Fruit fly (Drosophila melanogaster) whole organism, embryonic: ENCODE results near the gene Rh3.

Experiments
- Ada2b ChIP-seq: fragments of 200-800 bp; sonication (Bioruptor generic); IDR thresholded peaks from 2 replicates; pipeline ENCODE4 v1.3.6; 2022; ENCODE audit warnings: missing biosample characterization, missing genetic modification characterization
- Atf-2 ChIP-seq: fragments of 200-800 bp; sonication (Bioruptor generic); optimal IDR thresholded peaks from 2 replicates; lab custom pipeline; 2016; ENCODE audit warnings: missing biosample characterization, missing genetic modification characterization
- Bgb ChIP-seq: fragments of 200-800 bp; sonication (Bioruptor generic); IDR thresholded peaks from 2 replicates; pipeline ENCODE4 v1.3.6; 2022; ENCODE audit warnings: missing biosample characterization, missing genetic modification characterization; ENCODE audit not compliant: partially characterized antibody
- BtbVII ChIP-seq: fragments of 200-800 bp; sonication (Bioruptor generic); optimal IDR thresholded peaks from 3 replicates; lab custom pipeline; 2017; ENCODE audit warnings: missing biosample characterization, mild to moderate bottlenecking, missing genetic modification characterization
- Bteb2 ChIP-seq: fragments of 200-800 bp; sonication (Bioruptor generic); optimal IDR thresholded peaks from 2 replicates; lab custom pipeline; 2016; ENCODE audit warnings: missing biosample characterization, missing genetic modification characterization
- CG10431 ChIP-seq: fragments of 200-800 bp; sonication (Bioruptor generic); optimal IDR thresholded peaks from 3 replicates; lab custom pipeline; 2018; ENCODE audit warnings: missing biosample characterization, mild to moderate bottlenecking, missing genetic modification characterization
- CG11456 ChIP-seq: fragments of 200-800 bp; sonication (Bioruptor generic); IDR thresholded peaks from 3 replicates; pipeline ENCODE4 v1.3.6; 2022; ENCODE audit warnings: missing biosample characterization, missing genetic modification characterization
- CG12155 ChIP-seq: fragments of 200-800 bp; sonication (Bioruptor generic); optimal IDR thresholded peaks from 3 replicates; lab custom pipeline; 2016; ENCODE audit warnings: missing biosample characterization, missing genetic modification characterization
- CG12391 ChIP-seq: fragments of 200-800 bp; sonication (Bioruptor generic); optimal IDR thresholded peaks from 3 replicates; lab custom pipeline; 2018; ENCODE audit warnings: missing biosample characterization, mild to moderate bottlenecking, missing genetic modification characterization, moderate library complexity
- CG13287 ChIP-seq: fragments of 200-800 bp; sonication (Bioruptor generic); IDR thresholded peaks from 2 replicates; pipeline ENCODE4 v1.3.6; 2022; ENCODE audit warnings: missing biosample characterization, missing genetic modification characterization; ENCODE audit not compliant: partially characterized antibody
- CG13894 ChIP-seq: fragments of 200-800 bp; sonication (Bioruptor generic); optimal IDR thresholded peaks from 3 replicates; lab custom pipeline; 2018; ENCODE audit warnings: missing biosample characterization, mild to moderate bottlenecking, missing genetic modification characterization, moderate library complexity
- CG15011 ChIP-seq: fragments of 200-800 bp; sonication (Bioruptor generic); optimal IDR thresholded peaks from 3 replicates; lab custom pipeline; 2018; ENCODE audit warnings: missing biosample characterization, mild to moderate bottlenecking, missing genetic modification characterization
- CG15269 ChIP-seq: fragments of 200-800 bp; sonication (Bioruptor generic); optimal IDR thresholded peaks from 2 replicates; lab custom pipeline; 2018; ENCODE audit warnings: missing biosample characterization, mild to moderate bottlenecking, missing genetic modification characterization, moderate library complexity
- CG17359 ChIP-seq: fragments of 200-800 bp; sonication (Bioruptor generic); optimal IDR thresholded peaks from 3 replicates; lab custom pipeline; 2018; ENCODE audit warnings: missing biosample characterization, mild to moderate bottlenecking, missing genetic modification characterization, moderate library complexity
- CG17802 ChIP-seq: fragments of 200-800 bp; sonication (Bioruptor generic); optimal IDR thresholded peaks from 2 replicates; lab custom pipeline; 2018; ENCODE audit warnings: missing biosample characterization, mild to moderate bottlenecking, missing genetic modification characterization, moderate library complexity
- CG30020 ChIP-seq: fragments of 200-800 bp; optimal IDR thresholded peaks from 2 replicates; lab custom pipeline; 2019; ENCODE audit warnings: missing biosample characterization, mild to moderate bottlenecking, missing genetic modification characterization, moderate library complexity
- CG30403 ChIP-seq: fragments of 200-800 bp; sonication (Bioruptor generic); optimal IDR thresholded peaks from 3 replicates; lab custom pipeline; 2016; ENCODE audit warnings: missing biosample characterization, missing genetic modification characterization
- CG3726 ChIP-seq: fragments of 200-800 bp; sonication (Bioruptor generic); IDR thresholded peaks from 3 replicates; pipeline ENCODE4, ENCODE4 v1.3.6; 2022; ENCODE audit warnings: missing biosample characterization, missing genetic modification characterization
- CG4328 ChIP-seq: fragments of 200-800 bp; sonication (Bioruptor generic); optimal IDR thresholded peaks from 3 replicates; lab custom pipeline; 2017; ENCODE audit warnings: missing biosample characterization, missing genetic modification reagents, missing genetic modification characterization
- CG4617 ChIP-seq: fragments of 200-800 bp; sonication (Bioruptor generic); optimal IDR thresholded peaks from 3 replicates; lab custom pipeline; 2016; ENCODE audit warnings: missing biosample characterization, missing genetic modification characterization, borderline replicate concordance
- CG5953 ChIP-seq: fragments of 200-800 bp; sonication (Bioruptor generic); IDR thresholded peaks from 2 replicates; pipeline ENCODE4 v1.3.6; 2022; ENCODE audit warnings: missing biosample characterization, missing genetic modification characterization
- CG6654 ChIP-seq: fragments of 200-800 bp; sonication (Bioruptor generic); optimal IDR thresholded peaks from 2 replicates; lab custom pipeline; 2017; ENCODE audit warnings: missing biosample characterization, mild to moderate bottlenecking, missing genetic modification characterization
- CG6765 ChIP-seq: fragments of 200-800 bp; sonication (Bioruptor generic); optimal IDR thresholded peaks from 3 replicates; lab custom pipeline; 2017; ENCODE audit warnings: missing biosample characterization, mild to moderate bottlenecking, missing genetic modification characterization
- CG6813 ChIP-seq: fragments of 200-800 bp; sonication (Bioruptor generic); optimal IDR thresholded peaks from 2 replicates; lab custom pipeline; 2017; ENCODE audit warnings: missing biosample characterization, missing genetic modification characterization, mild to moderate bottlenecking, moderate library complexity, missing genetic modification reagents
- CG8478 ChIP-seq: fragments of >200 bp; optimal IDR thresholded peaks from 2 replicates; lab custom pipeline; 2018
- CoRest ChIP-seq: fragments of 200-800 bp; sonication (Bioruptor generic); optimal IDR thresholded peaks from 3 replicates; lab custom pipeline; 2018; ENCODE audit warnings: missing biosample characterization, mild to moderate bottlenecking, missing genetic modification characterization, moderate library complexity
- Dad ChIP-seq: fragments of 200-800 bp; sonication (Bioruptor generic); optimal IDR thresholded peaks from 3 replicates; lab custom pipeline; 2016; ENCODE audit warnings: missing biosample characterization, missing genetic modification characterization
- Dek ChIP-seq: fragments of 200-800 bp; sonication (Bioruptor generic); optimal IDR thresholded peaks from 3 replicates; lab custom pipeline; 2019; ENCODE audit warnings: missing biosample characterization, mild to moderate bottlenecking, missing genetic modification characterization, moderate library complexity
- Ets97D ChIP-seq: fragments of 200-800 bp; sonication (Bioruptor generic); optimal IDR thresholded peaks from 3 replicates; lab custom pipeline; 2016; ENCODE audit warnings: missing biosample characterization, missing genetic modification characterization
- H15 ChIP-seq: fragments of 200-800 bp; sonication (Bioruptor generic); IDR thresholded peaks from 3 replicates; pipeline ENCODE4 v1.3.6; 2022; ENCODE audit warnings: missing biosample characterization, missing genetic modification characterization
- Hmx ChIP-seq: fragments of 200-800 bp; sonication (Bioruptor generic); optimal IDR thresholded peaks from 2 replicates; lab custom pipeline; 2016; ENCODE audit warnings: missing biosample characterization, missing genetic modification characterization
- MESR4 ChIP-seq: fragments of 200-800 bp; sonication (Bioruptor generic); optimal IDR thresholded peaks from 2 replicates; lab custom pipeline; 2018; ENCODE audit warnings: missing biosample characterization, mild to moderate bottlenecking, missing genetic modification characterization, moderate library complexity
- Max ChIP-seq: fragments of 200-800 bp; sonication (Bioruptor generic); optimal IDR thresholded peaks from 2 replicates; lab custom pipeline; 2016; ENCODE audit warnings: missing biosample characterization, mild to moderate bottlenecking, missing genetic modification characterization
- NC2β ChIP-seq: fragments of 200-800 bp; sonication (Bioruptor generic); optimal IDR thresholded peaks from 2 replicates; lab custom pipeline; 2016; ENCODE audit warnings: missing biosample characterization, missing genetic modification characterization
- Oaz ChIP-seq: fragments of 200-800 bp; sonication (Bioruptor generic); IDR thresholded peaks from 2 replicates; pipeline ENCODE4 v1.3.6; 2022; ENCODE audit warnings: missing biosample characterization, missing genetic modification characterization
- Sin3A ChIP-seq: fragments of >200 bp; optimal IDR thresholded peaks from 2 replicates; lab custom pipeline; 2018
- Sry-δ ChIP-seq: fragments of 200-800 bp; sonication (Bioruptor generic); optimal IDR thresholded peaks from 2 replicates; lab custom pipeline; 2016; ENCODE audit warnings: missing biosample characterization, missing genetic modification characterization
- Usf ChIP-seq: fragments of 200-800 bp; sonication (Bioruptor generic); optimal IDR thresholded peaks from 2 replicates; lab custom pipeline; 2017; ENCODE audit warnings: missing genotype, missing biosample characterization, missing genetic modification characterization
- btn ChIP-seq: fragments of 200-800 bp; sonication (Bioruptor generic); optimal IDR thresholded peaks from 2 replicates; lab custom pipeline; 2016; ENCODE audit warnings: missing biosample characterization, missing genetic modification characterization
- cad ChIP-seq: fragments of >200 bp; optimal IDR thresholded peaks from 2 replicates; lab custom pipeline; 2017; ENCODE audit warnings: missing biosample characterization, missing genetic modification characterization
- caup ChIP-seq: fragments of 200-800 bp; sonication (Bioruptor generic); optimal IDR thresholded peaks from 3 replicates; lab custom pipeline; 2017; ENCODE audit warnings: missing biosample characterization, mild to moderate bottlenecking, missing genetic modification characterization, moderate library complexity; ENCODE audit not compliant: severe bottlenecking
- cwo ChIP-seq: fragments of 200-800 bp; sonication (Bioruptor generic); optimal IDR thresholded peaks from 3 replicates; lab custom pipeline; 2017; ENCODE audit warnings: missing biosample characterization, missing genetic modification characterization, mild to moderate bottlenecking, moderate library complexity, missing genetic modification reagents
- danr ChIP-seq: fragments of 200-800 bp; sonication (Bioruptor generic); IDR thresholded peaks from 2 replicates; pipeline ENCODE4 v1.3.6; 2022; ENCODE audit warnings: missing biosample characterization, missing genetic modification characterization
- eve ChIP-seq, 2 experiments: fragments of >200 bp; optimal IDR thresholded peaks; 2 replicates each; lab custom pipeline; 2017; ENCODE audit warnings: missing biosample characterization in 2 of 2, missing genetic modification characterization in 2 of 2
- inv ChIP-seq: fragments of 200-800 bp; sonication (Bioruptor generic); IDR thresholded peaks from 2 replicates; pipeline ENCODE4 v1.3.6; 2022; ENCODE audit warnings: missing biosample characterization, missing genetic modification characterization; ENCODE audit not compliant: partially characterized antibody
- kay ChIP-seq: fragments of 200-800 bp; sonication (Bioruptor generic); optimal IDR thresholded peaks from 2 replicates; lab custom pipeline; 2016; ENCODE audit warnings: missing biosample characterization, missing genetic modification characterization
- mam ChIP-seq: fragments of 200-800 bp; sonication (Bioruptor generic); optimal IDR thresholded peaks from 3 replicates; lab custom pipeline; 2016; ENCODE audit warnings: missing biosample characterization, missing genetic modification characterization
- scrt ChIP-seq: fragments of 200-800 bp; sonication (Bioruptor generic); optimal IDR thresholded peaks from 2 replicates; lab custom pipeline; 2018; ENCODE audit warnings: missing biosample characterization, mild to moderate bottlenecking, missing genetic modification characterization, moderate library complexity
- sim ChIP-seq: fragments of 200-800 bp; sonication (Bioruptor generic); IDR thresholded peaks from 2 replicates; pipeline ENCODE4 v1.3.6; 2022; ENCODE audit warnings: missing biosample characterization, missing genetic modification characterization
- sima ChIP-seq: fragments of 200-800 bp; sonication (Bioruptor generic); optimal IDR thresholded peaks from 2 replicates; lab custom pipeline; 2016; ENCODE audit warnings: missing biosample characterization, missing genetic modification characterization
- tin ChIP-seq: fragments of 200-800 bp; sonication (Bioruptor generic); optimal IDR thresholded peaks from 3 replicates; lab custom pipeline; 2016; ENCODE audit warnings: missing biosample characterization, missing genetic modification characterization
- toy ChIP-seq: fragments of 200-800 bp; sonication (Bioruptor generic); IDR thresholded peaks from 2 replicates; pipeline ENCODE4 v1.3.6; 2022; ENCODE audit warnings: missing biosample characterization, missing genetic modification characterization
- usp ChIP-seq: fragments of >200 bp; optimal IDR thresholded peaks from 2 replicates; lab custom pipeline; 2017; ENCODE audit warnings: missing biosample characterization, missing genetic modification characterization

The Rh3 gene

dm6 chr3R:20031764-20032079 is 50.5 kb downstream of the Rh3 start, which contains the start of gene idc (continued):
- TF ChIP-seq CG6654 (GFP tag; lab: Kevin White, UChicago), result no peak
- no peak for TF ChIP-seq CG4617 (GFP tag; lab: Kevin White, UChicago)
- no peak for TF ChIP-seq sim
- TF ChIP-seq CG8478 (lab: Kevin White, UChicago), result no peak
- no peak for TF ChIP-seq CG13287 (GFP tag; lab: Robert Waterston, UW)
- peak; percentile 45 for TF ChIP-seq CG30403 (GFP tag; lab: Kevin White, UChicago)
- no peak for TF ChIP-seq BtbVII (GFP tag; lab: Kevin White, UChicago)
- no peak for TF ChIP-seq CG15011 (GFP tag; lab: Kevin White, UChicago)
- no peak for TF ChIP-seq Sin3A
- no peak for TF ChIP-seq inv (GFP tag; lab: Robert Waterston, UW)
- no peak for TF ChIP-seq CG13894 (tag; lab: Kevin White, UChicago)
- TF ChIP-seq Oaz (GFP tag; lab: Robert Waterston, UW), result no peak
- no peak for TF ChIP-seq Bteb2 (GFP tag; lab: Kevin White, UChicago)
- no peak for TF ChIP-seq CG12391
- TF ChIP-seq CG3726, result no peak
- no peak for TF ChIP-seq CG10431 (GFP tag; lab: Kevin White, UChicago)
- no peak for TF ChIP-seq eve (GFP tag; optimal IDR thresholded peaks at IDR 0.05; lab: Kevin White, UChicago)
- no peak for TF ChIP-seq Hmx (GFP tag; lab: Kevin White, UChicago)
- no peak for TF ChIP-seq Ets97D (GFP tag; lab: Kevin White, UChicago)
- no peak for TF ChIP-seq btn (GFP tag; lab: Kevin White, UChicago)
- no peak for TF ChIP-seq toy
- TF ChIP-seq danr (GFP tag; lab: Robert Waterston, UW), result no peak
- TF ChIP-seq Sry-δ, result no peak
- TF ChIP-seq CG4328, result no peak
- TF ChIP-seq CG12155, result no peak
- peak; percentile 32 for TF ChIP-seq CG17802 (tag; lab: Kevin White, UChicago)
- no peak for TF ChIP-seq CG6813
- TF ChIP-seq Dek (tag; lab: Kevin White, UChicago), result no peak
- no peak for TF ChIP-seq H15
- no peak for TF ChIP-seq scrt (GFP tag; lab: Kevin White, UChicago)
- no peak for TF ChIP-seq CG6765
- no peak for TF ChIP-seq caup
- TF ChIP-seq CG30020 (tag; lab: Kevin White, UChicago), result peak; percentile 83
- TF ChIP-seq sima, result no peak
- TF ChIP-seq tin (GFP tag; lab: Kevin White, UChicago), result no peak
- TF ChIP-seq cwo, result no peak
- no peak for TF ChIP-seq Atf-2
- TF ChIP-seq CG17359 (tag; lab: Kevin White, UChicago), result no peak
- TF ChIP-seq usp (GFP tag; lab: Kevin White, UChicago), result no peak
- TF ChIP-seq CG5953 (GFP tag; lab: Robert Waterston, UW), result no peak
- TF ChIP-seq Dad (GFP tag; lab: Kevin White, UChicago), result no peak
- TF ChIP-seq MESR4, result peak; percentile 63
- no peak for TF ChIP-seq Ada2b (GFP tag; lab: Robert Waterston, UW)
- 0 out of 3 replicates have a peak, but pooled peaks have one; percentile 59 for TF ChIP-seq CG11456 (GFP tag; lab: Robert Waterston, UW)
- TF ChIP-seq kay (GFP tag; lab: Kevin White, UChicago), result no peak
- TF ChIP-seq Max, result no peak
- TF ChIP-seq Bgb (GFP tag; lab: Robert Waterston, UW), result no peak
- TF ChIP-seq CG15269 (tag; lab: Kevin White, UChicago), result no peak
- peak; percentile 20 for TF ChIP-seq cad (GFP tag; lab: Kevin White, UChicago)
- TF ChIP-seq Usf, result no peak
- TF ChIP-seq CoRest, result no peak
- no peak for TF ChIP-seq NC2β (GFP tag; lab: Kevin White, UChicago)
- no peak for TF ChIP-seq mam
